Worm (Caenorhabditis elegans) whole organism, dauer: Measurements from ENCODE around the gene madf-4.
"Not testable (repeated sequence)": the region's sequence is repeated elsewhere in the genome, so short reads cannot be mapped to it uniquely, and the experiment has no call there.

Experiments
- unc-62 ChIP-seq: sonication (generic microtip); optimal IDR thresholded peaks from 2 replicates; lab custom pipeline; 2017; ENCODE audit warnings: missing biosample characterization, missing genetic modification reagents, missing genetic modification characterization

madf-4 gene

DNA sequence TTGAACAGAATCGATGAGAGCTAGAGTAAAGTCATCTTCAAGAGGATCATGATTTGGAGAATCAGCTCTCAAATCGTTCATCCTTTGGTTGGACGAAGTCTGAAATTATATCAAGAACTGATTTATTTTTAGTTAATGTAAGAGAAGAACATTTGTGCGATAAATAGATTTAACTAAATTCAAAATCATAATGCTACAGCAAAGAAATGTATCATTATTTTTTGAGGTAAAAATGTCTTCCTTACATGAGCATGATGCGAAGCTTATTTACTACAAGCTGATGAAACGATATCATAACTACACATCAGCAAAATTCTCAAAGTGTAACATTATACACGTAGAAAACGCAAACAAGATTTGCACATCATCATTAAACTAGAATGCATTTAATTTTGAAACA, at the start of gene madf-4:
madf-4 (minus strand) TSS at position 101 of the 400 bp plus-strand sequence.
- no peak for TF ChIP-seq unc-62 (GFP tag; lab: Kevin White, UChicago)

DNA sequence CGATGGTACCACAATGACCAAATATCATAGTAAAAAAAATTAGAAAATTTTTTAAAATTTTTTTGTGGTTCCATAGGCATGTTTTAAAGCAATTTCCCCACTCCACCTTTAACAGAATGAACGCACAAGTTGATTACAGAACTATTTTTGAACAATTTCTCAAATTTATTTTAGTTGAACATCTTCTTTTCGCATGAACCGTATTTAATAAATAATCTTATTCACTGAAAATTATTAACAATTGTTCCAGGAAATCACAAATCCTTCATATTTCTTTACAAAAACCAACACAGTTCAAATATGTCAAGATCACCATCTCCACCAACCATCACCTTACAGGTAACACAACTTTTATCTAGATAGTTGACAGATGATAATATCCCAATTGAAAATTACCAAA, 49.3 kb upstream of the madf-4 start, which contains the start of gene lea-1:
lea-1 (plus strand) TSS at position 301 of the 400 bp plus-strand sequence.
- TF ChIP-seq unc-62 (GFP tag; lab: Kevin White, UChicago), result no peak

DNA sequence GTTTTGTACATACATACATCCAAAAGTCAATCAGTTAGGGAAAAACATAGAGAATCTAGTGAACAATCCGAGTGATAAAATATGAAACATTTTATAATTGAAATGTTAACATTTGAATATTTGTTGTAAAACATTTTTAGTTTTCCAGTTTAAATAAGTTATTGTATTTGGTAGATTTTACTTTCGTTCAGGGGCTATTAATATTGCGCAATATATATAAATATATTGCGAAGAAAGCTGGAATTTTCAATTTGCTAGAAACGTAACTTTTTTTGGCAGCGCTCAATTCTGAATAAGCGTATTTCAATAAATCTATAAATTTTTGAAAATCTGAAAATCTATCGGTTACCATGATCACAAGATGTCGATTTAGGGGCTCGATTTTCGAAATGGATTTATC, 45.2 kb upstream of the madf-4 start:
- TF ChIP-seq unc-62 (GFP tag; lab: Kevin White, UChicago), result no peak

DNA sequence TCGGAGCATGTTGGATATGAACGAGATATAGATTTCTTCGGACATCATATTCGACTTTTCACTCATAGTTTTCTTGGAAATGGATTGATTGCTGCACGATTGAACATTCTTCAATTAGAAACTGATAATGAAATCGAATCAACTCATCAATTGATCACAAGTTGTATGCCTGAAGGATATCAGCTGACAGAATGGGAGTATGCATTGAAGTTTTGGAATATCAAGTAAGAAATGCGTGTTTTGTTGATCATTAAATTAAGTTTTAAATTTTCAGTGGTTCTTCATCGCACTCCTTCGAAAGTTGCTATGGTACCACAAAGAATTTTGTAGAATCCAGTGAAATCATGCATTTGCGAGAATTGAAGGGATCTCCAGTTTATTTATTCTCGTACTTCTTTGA, 44.1 kb upstream of the madf-4 start:
- TF ChIP-seq unc-62 (GFP tag; lab: Kevin White, UChicago), result no peak

DNA sequence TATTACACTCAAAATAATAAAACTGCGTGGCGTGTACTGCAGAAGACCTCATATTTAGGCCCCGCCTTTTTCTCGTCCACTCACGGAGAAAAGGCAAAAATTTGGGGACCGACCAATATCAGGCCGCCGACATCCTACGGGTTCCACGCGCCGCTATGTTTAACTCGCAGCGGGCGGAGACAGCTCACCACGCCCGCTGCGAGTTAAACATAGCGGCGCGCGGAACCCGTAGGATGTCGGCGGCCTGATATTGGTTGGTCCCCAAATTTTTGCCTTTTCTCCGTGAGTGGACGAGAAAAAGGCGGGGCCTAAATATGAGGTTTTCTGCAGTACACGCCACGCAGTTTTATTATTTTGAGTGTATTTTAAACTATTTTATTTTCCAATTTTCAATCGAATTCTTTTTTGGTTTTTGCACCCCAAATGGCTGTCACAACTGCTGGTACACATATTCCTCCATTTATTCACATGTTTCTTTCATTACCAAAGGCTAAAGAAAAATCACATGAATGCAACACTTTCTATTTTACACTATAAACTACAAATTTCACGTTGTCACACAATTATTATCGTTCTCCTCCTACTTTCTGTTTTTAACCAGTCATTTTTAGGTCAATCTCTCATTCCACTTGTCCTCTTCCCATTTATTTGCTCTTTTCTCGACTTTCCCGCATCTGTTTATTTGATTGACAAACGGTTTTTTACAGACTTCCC, 41.9 kb upstream of the madf-4 start, which contains the start of gene uda-1:
uda-1 (plus strand) TSS at position 708 of the 714 bp plus-strand sequence.
- not testable (repeated sequence) for TF ChIP-seq unc-62 (GFP tag; lab: Kevin White, UChicago)

DNA sequence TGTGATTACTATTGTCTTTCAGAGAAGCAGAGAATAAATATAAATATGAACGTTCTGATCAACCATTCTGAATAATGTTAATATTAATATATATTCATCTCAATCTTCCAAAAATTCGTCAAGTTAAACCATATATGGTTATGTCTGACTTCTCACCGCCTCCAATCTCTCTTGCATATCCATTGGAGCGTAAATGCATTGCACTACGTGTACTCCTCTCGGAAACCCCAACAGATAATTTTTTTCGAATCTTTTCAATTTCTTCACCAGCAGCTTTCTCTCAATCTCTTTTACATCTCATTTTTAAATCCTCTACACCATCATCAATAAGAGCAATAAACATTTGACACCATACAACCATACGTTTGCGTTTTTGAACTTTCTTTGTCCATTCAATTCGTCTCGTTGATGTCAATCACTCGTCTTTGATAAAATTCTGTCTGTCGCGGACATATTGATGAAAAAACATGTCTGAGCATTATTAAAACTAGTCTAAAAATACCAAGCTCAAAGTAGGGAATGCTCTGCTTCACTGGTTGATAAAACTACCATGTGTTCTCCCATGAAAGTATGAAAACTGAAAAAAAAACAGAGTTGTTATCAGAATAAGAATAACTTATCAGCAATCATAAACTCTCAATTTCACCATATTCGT, 41.1 kb upstream of the madf-4 start:
- TF ChIP-seq unc-62 (GFP tag; lab: Kevin White, UChicago), result no peak

DNA sequence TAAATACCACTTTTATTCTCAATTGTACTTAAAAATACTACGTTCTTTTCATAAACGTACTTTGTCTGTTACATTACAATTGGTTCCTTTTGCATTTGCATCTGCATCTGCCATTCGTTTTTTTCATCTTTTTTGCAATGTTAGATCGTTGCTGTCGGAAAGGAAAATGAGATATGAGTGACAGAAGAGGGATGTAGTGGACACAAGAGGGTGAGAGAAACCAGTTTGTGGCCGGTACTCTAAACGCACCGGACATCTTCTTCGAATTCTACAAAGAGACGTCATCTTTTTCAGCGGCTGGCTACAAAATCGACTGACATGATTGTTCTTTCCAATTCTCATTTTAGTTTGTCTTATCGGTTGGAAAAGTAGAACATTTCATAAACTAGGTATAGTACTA, 40.4 kb upstream of the madf-4 start:
- no peak for TF ChIP-seq unc-62 (GFP tag; lab: Kevin White, UChicago)

DNA sequence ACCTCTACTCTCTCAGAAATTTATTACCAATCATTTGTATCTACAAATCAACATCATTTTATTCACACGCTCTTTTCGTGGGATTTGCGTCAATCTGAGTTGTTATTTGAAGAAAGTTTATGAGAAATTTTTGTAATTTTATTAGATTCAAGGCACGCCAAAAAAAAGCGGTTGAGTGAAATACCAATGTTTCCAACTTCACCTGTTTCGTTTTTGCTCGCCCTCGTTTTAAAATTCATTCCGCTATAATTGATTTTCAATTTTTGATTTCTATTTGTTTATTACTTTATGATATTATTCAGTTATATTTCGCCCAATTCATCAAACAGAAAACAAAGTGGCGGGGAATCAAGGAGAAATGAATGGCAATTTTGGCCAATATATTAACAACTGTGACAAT, 38.5 kb upstream of the madf-4 start, which contains the start of gene K08H10.10:
K08H10.10 (plus strand) TSS at position 301 of the 400 bp plus-strand sequence.
- TF ChIP-seq unc-62 (GFP tag; lab: Kevin White, UChicago), result no peak

DNA sequence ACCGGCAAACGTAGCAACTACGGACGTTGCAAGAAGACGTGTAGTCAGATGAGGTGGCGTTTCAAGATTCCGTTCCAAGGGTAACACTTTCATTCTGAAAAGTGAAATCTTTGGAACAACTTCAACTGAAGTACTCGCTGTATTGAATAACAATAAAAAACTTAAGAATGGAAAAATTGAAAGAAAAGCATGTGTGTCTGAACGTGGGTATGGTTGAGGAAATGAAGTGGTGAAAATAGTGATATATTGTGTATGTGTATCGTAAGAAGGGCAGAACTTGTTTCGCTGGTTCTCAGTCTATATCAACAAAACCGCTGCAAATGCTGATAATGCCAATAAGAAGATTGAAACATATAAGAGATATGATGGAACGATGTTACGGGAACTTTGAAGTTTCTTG, 33.5 kb upstream of the madf-4 start, which contains the start of gene K08H10.6:
K08H10.6 (minus strand) TSS at position 101 of the 400 bp plus-strand sequence.
- TF ChIP-seq unc-62 (GFP tag; lab: Kevin White, UChicago), result no peak

DNA sequence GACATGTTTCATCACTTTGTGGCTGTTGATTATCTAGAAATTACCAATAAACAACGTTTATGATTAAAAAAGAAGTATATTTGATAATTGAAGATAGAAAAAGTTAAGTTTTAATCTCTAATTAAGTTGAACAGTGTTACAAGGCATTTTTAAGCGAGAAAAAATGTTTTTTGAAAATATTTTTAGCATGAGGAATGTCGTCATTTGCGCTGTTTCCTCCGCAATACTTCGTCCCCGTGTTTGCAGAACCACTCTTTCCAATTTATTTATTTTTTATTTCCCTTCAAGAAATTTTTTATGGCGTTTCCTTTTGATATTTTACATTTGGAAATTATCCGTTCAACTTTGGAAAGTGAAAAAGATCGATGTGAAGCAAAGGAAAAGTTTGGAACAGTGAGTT, 29.3 kb upstream of the madf-4 start, which contains the start of the genes rde-1 and trpp-6:
rde-1 (minus strand) TSS at position 33 of the 400 bp plus-strand sequence.
trpp-6 (plus strand) TSS at position 286 of the 400 bp plus-strand sequence.
- no peak for TF ChIP-seq unc-62 (GFP tag; lab: Kevin White, UChicago)

DNA sequence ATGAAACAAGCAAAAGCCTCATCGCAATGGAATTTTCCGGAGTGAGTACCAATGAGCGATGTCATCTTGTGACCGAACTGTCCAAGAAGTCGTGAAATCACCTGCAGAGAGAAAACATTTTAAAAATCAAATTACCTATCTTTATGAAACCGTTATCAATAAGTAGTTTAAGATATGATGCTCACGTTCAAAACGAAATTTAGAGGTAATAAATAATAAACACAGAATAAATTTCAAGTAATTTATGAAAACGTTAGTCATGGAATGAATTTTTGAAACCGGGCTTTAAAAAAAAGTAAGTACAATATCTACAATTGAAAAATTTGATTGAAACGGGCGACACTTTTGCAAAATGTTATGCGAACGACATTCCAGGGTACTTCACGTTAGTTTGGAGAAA, 25.4 kb upstream of the madf-4 start, which contains the start of gene C27H6.8:
C27H6.8 (minus strand) TSS at position 101 of the 400 bp plus-strand sequence.
- no peak for TF ChIP-seq unc-62 (GFP tag; lab: Kevin White, UChicago)

DNA sequence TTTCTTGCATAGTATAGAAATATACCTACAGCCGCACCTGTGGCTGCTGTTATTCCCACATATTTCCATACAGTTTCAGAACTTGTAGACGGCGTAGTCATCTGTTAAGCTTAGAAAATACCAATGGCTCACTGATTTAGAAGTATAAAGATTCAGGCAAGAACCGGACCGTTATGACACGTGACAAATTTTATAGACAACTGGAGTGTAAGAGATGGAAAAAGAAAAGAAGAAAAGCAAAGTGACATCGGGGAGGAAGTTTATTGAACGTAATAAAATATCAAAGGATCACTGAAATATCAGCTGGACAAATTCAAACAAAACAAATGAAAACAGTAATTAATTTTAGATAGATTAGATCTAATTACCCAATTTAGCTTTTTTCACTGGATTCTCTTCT, 23.9 kb upstream of the madf-4 start, which contains the start of gene rmd-2:
rmd-2 (minus strand) TSS at position 101 of the 400 bp plus-strand sequence.
- TF ChIP-seq unc-62 (GFP tag; lab: Kevin White, UChicago), result no peak

DNA sequence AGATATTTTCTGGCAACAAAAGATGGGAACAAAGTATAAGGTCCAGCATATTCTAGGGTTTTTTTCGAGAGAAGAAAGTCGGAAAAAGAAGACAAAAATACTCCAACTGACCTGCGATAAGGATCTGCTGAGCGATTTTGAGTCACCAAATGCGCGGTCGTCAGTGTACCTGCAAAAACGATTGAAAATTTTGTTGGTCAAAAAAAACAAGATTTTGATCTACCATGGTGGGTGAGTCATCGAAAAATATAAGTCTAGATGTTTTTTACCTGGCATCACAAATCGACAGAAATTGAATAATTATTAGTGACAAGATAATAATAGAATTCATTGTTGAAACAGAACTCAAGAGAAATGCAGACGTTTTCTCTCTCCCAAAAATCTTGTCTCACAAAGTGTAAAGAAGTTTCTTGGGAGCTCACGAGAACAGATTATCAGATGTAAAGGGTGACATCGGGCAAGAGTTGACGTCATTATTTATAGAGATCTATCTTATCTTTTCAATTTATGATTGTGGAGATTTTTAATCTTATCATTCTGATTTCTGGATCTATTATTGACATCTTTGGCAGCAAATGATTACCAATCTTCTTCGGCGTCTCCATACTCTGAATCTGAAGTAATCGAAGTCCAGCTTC, 23.1 kb upstream of the madf-4 start:
- TF ChIP-seq unc-62 (GFP tag; lab: Kevin White, UChicago), result no peak

DNA sequence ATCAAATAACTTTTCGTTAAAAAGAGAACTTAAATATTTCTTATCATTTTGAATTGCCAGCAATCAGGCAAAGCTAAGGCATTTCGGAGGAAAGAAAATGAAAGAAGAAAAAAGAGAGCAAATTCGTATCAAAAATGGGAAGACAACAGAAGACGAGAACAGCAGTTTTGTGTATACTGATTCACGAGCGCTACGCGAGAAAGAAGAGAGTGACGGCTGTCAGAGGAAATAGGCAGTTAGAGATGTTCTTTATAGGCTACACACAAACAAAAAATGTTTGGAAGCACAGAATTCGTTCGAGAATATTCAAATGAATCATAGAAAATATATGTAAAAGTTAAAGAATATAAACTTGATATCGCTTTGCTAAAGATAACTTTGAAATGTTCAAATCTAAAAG, 22.5 kb upstream of the madf-4 start:
- TF ChIP-seq unc-62 (GFP tag; lab: Kevin White, UChicago), result no peak

DNA sequence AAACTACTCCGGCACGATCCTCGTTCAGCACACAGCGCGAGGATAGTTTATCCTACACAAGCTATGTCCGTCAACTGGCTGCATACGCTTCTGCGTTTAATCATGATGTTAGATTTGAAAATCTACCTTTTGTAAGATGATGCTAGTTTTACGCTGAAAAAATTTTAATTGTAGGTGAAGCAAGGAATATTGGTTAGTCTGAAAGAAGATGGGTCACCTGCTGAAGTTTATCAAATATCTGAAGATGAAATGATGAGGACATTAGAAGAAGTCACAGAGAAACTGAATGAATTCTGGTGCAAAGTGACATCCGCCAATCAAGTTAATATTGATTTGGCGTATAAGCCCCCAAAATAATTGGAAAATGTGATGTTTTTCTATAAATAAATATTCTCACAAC, 21.2 kb upstream of the madf-4 start:
- TF ChIP-seq unc-62 (GFP tag; lab: Kevin White, UChicago), result no peak

DNA sequence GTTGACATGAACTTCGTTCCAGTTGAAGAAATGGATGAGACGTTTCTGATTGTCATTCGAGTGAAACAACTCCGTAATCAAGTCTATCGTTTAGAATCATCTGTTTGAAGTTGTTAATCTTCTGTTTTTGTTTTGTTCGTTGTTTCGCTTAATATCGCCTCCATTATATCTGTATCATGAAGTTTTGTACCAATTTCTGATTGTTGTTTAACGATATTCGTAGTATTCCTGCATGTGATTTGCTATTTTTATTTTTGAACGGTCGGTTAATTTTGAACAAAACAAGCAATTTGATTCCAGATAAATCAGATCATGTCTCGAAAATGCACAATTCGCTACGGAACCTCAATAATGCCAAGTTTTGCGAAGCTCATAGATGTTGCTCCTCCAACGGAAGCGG, 20.3 kb upstream of the madf-4 start, which contains the start of gene C27H6.9:
C27H6.9 (plus strand) TSS at position 301 of the 400 bp plus-strand sequence.
- TF ChIP-seq unc-62 (GFP tag; lab: Kevin White, UChicago), result no peak
